Fruit fly (Drosophila melanogaster) Kc167 (cell line): Measurements from ENCODE around the gene CG11975.

Source experiments
- Sin3A ChIP-seq: fragments of >200 bp; optimal IDR thresholded peaks from 2 replicates; lab custom pipeline; 2018; ENCODE audit warnings: missing external identifiers
- insv ChIP-seq: fragments of >200 bp; optimal IDR thresholded peaks from 3 replicates; lab custom pipeline; 2018; ENCODE audit warnings: missing external identifiers
- psq ChIP-seq: fragments of >200 bp; optimal IDR thresholded peaks from 2 replicates; lab custom pipeline; 2017; ENCODE audit warnings: missing external identifiers

DNA sequence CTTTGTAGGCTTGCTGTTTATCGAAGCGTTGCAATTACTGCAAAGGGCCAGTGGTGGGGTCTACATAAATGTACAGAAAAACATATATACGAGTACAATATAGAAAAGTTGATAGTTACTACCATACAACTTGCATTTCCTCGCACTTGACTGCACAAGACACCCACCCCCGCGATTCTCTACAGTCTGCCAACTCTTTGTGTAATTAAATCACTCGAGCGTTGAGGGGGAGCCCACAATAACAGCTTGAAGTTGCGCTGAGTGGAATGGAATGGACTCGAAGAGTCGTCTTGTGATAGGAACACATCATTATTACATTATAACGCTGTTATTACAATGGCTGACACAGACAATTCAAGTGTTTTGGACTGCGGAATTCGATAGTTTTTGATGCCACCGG lies 36.4 kb downstream of the CG11975 start:
- TF ChIP-seq psq (no peak), insv (lab: Kevin White, UChicago) (no peak), Sin3A (no peak)
